Fruit fly (Drosophila melanogaster) whole organism, larva: Measurements from ENCODE around the gene Tet.

Experiments used
- noc ChIP-seq: fragments of 200-800 bp; sonication (Bioruptor generic); optimal IDR thresholded peaks from 3 replicates; lab custom pipeline; 2019; ENCODE audit warnings: missing biosample characterization, mild to moderate bottlenecking, missing genetic modification characterization, moderate library complexity

Gene Tet

dm6 chr3L:2850966-2851365, 28.0 kb downstream of the Tet start:
- no peak for TF ChIP-seq noc (tag; lab: Kevin White, UChicago)

dm6 chr3L:2848940-2849339, 30.0 kb downstream of the Tet start:
- TF ChIP-seq noc (tag; lab: Kevin White, UChicago) = no peak

dm6 chr3L:2848269-2848668, 30.7 kb downstream of the Tet start:
- no peak for TF ChIP-seq noc (tag; lab: Kevin White, UChicago)

- TF ChIP-seq noc (tag; lab: Kevin White, UChicago) = no peak
Observed at dm6 chr3L:2847257-2847656, 31.7 kb downstream of the Tet start.

- no peak for TF ChIP-seq noc (tag; lab: Kevin White, UChicago)
Observed at dm6 chr3L:2845630-2846029, 33.3 kb downstream of the Tet start.

- no peak for TF ChIP-seq noc (tag; lab: Kevin White, UChicago)
Observed at dm6 chr3L:2844913-2845610, 33.9 kb downstream of the Tet start.

- TF ChIP-seq noc (tag; lab: Kevin White, UChicago) = no peak
Observed at dm6 chr3L:2844468-2844867, 34.5 kb downstream of the Tet start.

dm6 chr3L:2838191-2838803, 40.7 kb downstream of the Tet start:
- TF ChIP-seq noc (tag; lab: Kevin White, UChicago) = no peak

- TF ChIP-seq noc (tag; lab: Kevin White, UChicago) = no peak
Observed at dm6 chr3L:2837417-2837816, 41.5 kb downstream of the Tet start.

dm6 chr3L:2835744-2836143, 43.2 kb downstream of the Tet start:
- no peak for TF ChIP-seq noc (tag; lab: Kevin White, UChicago)

dm6 chr3L:2834980-2835379, 44.0 kb downstream of the Tet start:
- no peak for TF ChIP-seq noc (tag; lab: Kevin White, UChicago)

- TF ChIP-seq noc (tag; lab: Kevin White, UChicago) = no peak
Observed at dm6 chr3L:2833652-2834051, 45.3 kb downstream of the Tet start.

dm6 chr3L:2832268-2832667, 46.7 kb downstream of the Tet start:
- no peak for TF ChIP-seq noc (tag; lab: Kevin White, UChicago)

dm6 chr3L:2831729-2832128, 47.2 kb downstream of the Tet start:
- TF ChIP-seq noc (tag; lab: Kevin White, UChicago) = no peak

- TF ChIP-seq noc (tag; lab: Kevin White, UChicago) = no peak
Observed at dm6 chr3L:2831157-2831556, 47.8 kb downstream of the Tet start.

dm6 chr3L:2829916-2830315, 49.0 kb downstream of the Tet start:
- no peak for TF ChIP-seq noc (tag; lab: Kevin White, UChicago)

- no peak for TF ChIP-seq noc (tag; lab: Kevin White, UChicago)
Observed at dm6 chr3L:2828610-2829139, 50.3 kb downstream of the Tet start.
